Fruit fly (Drosophila melanogaster): Measurements from ENCODE around the gene CG31036.

Gene CG31036

dm6 chr3R:29868676-29869349 lies 39.1 kb upstream of the CG31036 start, which contains the start of gene Zip99C (continued):
- peak; percentile 46; the same call in 1 of the 3 replicates for TF ChIP-seq CG34422 (GFP tag; IDR thresholded peaks at IDR 0.05)
- TF ChIP-seq CG6689 (GFP tag; IDR thresholded peaks at IDR 0.05) = no peak
- peak; percentile 55 for TF ChIP-seq ato (GFP tag; IDR thresholded peaks at IDR 0.05; ENCODE audit: partially characterized antibody)
- no peak for TF ChIP-seq CG1832 (GFP tag; optimal IDR thresholded peaks at IDR 0.05)
- TF ChIP-seq CG18262 (tag; optimal IDR thresholded peaks at IDR 0.05) = peak; percentile 18
- no peak for TF ChIP-seq Mrtf (GFP tag; IDR thresholded peaks at IDR 0.05)
- peak; percentile 24; the same call in 1 of the 2 replicates for TF ChIP-seq CG10366 (GFP tag; IDR thresholded peaks at IDR 0.05)
- TF ChIP-seq bcd (GFP tag; optimal IDR thresholded peaks at IDR 0.05) = peak; percentile 9
- peak; percentile 91 for TF ChIP-seq inv (GFP tag; IDR thresholded peaks at IDR 0.05; ENCODE audit: partially characterized antibody)
- peak; percentile 30; the same call in 1 of the 3 replicates for TF ChIP-seq Dbx (GFP tag; IDR thresholded peaks at IDR 0.05)
- TF ChIP-seq CG30020 (tag; optimal IDR thresholded peaks at IDR 0.05) = peak; percentile 60
- no peak for TF ChIP-seq tio (GFP tag; optimal IDR thresholded peaks at IDR 0.05)
- no peak for TF ChIP-seq Atf3 (GFP tag; optimal IDR thresholded peaks at IDR 0.05)
- no peak for TF ChIP-seq zf30C (GFP tag; optimal IDR thresholded peaks at IDR 0.05)
- peak; percentile 23; the same call in 1 of the 2 replicates for TF ChIP-seq vvl (GFP tag; IDR thresholded peaks at IDR 0.05)
- no peak for TF ChIP-seq fu2 (GFP tag; optimal IDR thresholded peaks at IDR 0.05)
- TF ChIP-seq Ptx1 (GFP tag; IDR thresholded peaks at IDR 0.05) = 0 out of 2 replicates have a peak, but pooled peaks have one; percentile 34
- TF ChIP-seq eyg (GFP tag; optimal IDR thresholded peaks at IDR 0.05) = no peak
- TF ChIP-seq CG3847 (GFP tag; IDR thresholded peaks at IDR 0.05) = peak; percentile 37; the same call in 1 of the 2 replicates
- TF ChIP-seq dmrt99B (tag; optimal IDR thresholded peaks at IDR 0.05) = no peak
- TF ChIP-seq wor (GFP tag; IDR thresholded peaks at IDR 0.05) = no peak
- peak; percentile 83 for TF ChIP-seq CG9932 (GFP tag; IDR thresholded peaks at IDR 0.05)
- no peak for TF ChIP-seq pb (GFP tag; optimal IDR thresholded peaks at IDR 0.05)
- peak; percentile 80 for TF ChIP-seq CG12155 (GFP tag; optimal IDR thresholded peaks at IDR 0.05)
- TF ChIP-seq Doc2 (GFP tag; IDR thresholded peaks at IDR 0.05) = no peak
- peak; percentile 51 for TF ChIP-seq onecut (GFP tag; IDR thresholded peaks at IDR 0.05)
- TF ChIP-seq CG12299 (tag; optimal IDR thresholded peaks at IDR 0.05) = no peak
- 0 out of 3 replicates have a peak, but pooled peaks have one; percentile 16 for TF ChIP-seq sr (GFP tag; IDR thresholded peaks at IDR 0.05)
- no peak for TF ChIP-seq CG15073 (GFP tag; optimal IDR thresholded peaks at IDR 0.05)
- no peak for TF ChIP-seq aop (GFP tag; IDR thresholded peaks at IDR 0.05)
- TF ChIP-seq CG11093 (GFP tag; IDR thresholded peaks at IDR 0.05) = no peak
- no peak for TF ChIP-seq CG2875 (GFP tag; optimal IDR thresholded peaks at IDR 0.05)
- TF ChIP-seq CG3065 (GFP tag; optimal IDR thresholded peaks at IDR 0.05) = no peak
- no peak for TF ChIP-seq CG1792 (GFP tag; optimal IDR thresholded peaks at IDR 0.05)
- no peak for TF ChIP-seq CG4730 (GFP tag; IDR thresholded peaks at IDR 0.05)
- TF ChIP-seq cg (GFP tag; optimal IDR thresholded peaks at IDR 0.05) = no peak
- no peak for TF ChIP-seq CG4820 (GFP tag; optimal IDR thresholded peaks at IDR 0.05)
- TF ChIP-seq CG1024 (GFP tag; IDR thresholded peaks at IDR 0.05) = no peak
- no peak for TF ChIP-seq CG33557 (GFP tag; optimal IDR thresholded peaks at IDR 0.05)
- peak; percentile 75 for TF ChIP-seq Gug (GFP tag; IDR thresholded peaks at IDR 0.05)
- no peak for TF ChIP-seq CG10274 (GFP tag; optimal IDR thresholded peaks at IDR 0.05)
- peak; percentile 94 for TF ChIP-seq sna (GFP tag; IDR thresholded peaks at IDR 0.05; ENCODE audit: partially characterized antibody)
- TF ChIP-seq zen2 (GFP tag; IDR thresholded peaks at IDR 0.05; ENCODE audit: partially characterized antibody) = peak; percentile 66; the same call in 1 of the 3 replicates
- no peak for TF ChIP-seq fd102C (GFP tag; optimal IDR thresholded peaks at IDR 0.05)
- no peak for TF ChIP-seq CG9876 (GFP tag; optimal IDR thresholded peaks at IDR 0.05)
- TF ChIP-seq CG34376 (GFP tag; optimal IDR thresholded peaks at IDR 0.05) = no peak
- no peak for TF ChIP-seq rib (GFP tag; IDR thresholded peaks at IDR 0.05)
- peak; percentile 17 for TF ChIP-seq slou (GFP tag; optimal IDR thresholded peaks at IDR 0.05)
- no peak for TF ChIP-seq fd64A (GFP tag; optimal IDR thresholded peaks at IDR 0.05)
- no peak for TF ChIP-seq CG17359 (tag; optimal IDR thresholded peaks at IDR 0.05)
